Fruit fly (Drosophila melanogaster): ENCODE data around the gene CG32371.

- TF ChIP-seq pan (optimal IDR thresholded peaks at IDR 0.05), result no peak
- no peak for TF ChIP-seq h (GFP tag; optimal IDR thresholded peaks at IDR 0.05)
- TF ChIP-seq lola (GFP tag; optimal IDR thresholded peaks at IDR 0.05), result no peak
- TF ChIP-seq usp (GFP tag; optimal IDR thresholded peaks at IDR 0.05), result no peak
- TF ChIP-seq psq (GFP tag; optimal IDR thresholded peaks at IDR 0.05), result no peak
- TF ChIP-seq Myc (optimal IDR thresholded peaks at IDR 0.05), result no peak
Measured at dm6 chr3L:7773529-7773928, 5.4 kb upstream of the CG32371 start.

Data from whole organism, wandering third instar larva.